Worm (Caenorhabditis elegans) whole organism, L3 larva: ENCODE results near the gene acr-3.

Experiments used
- R02D3.7 ChIP-seq: fragments of 150-350 bp; optimal IDR thresholded peaks from 2 replicates; lab custom pipeline; 2014; ENCODE audit warnings: missing biosample characterization, missing genetic modification characterization
- ZK546.5 ChIP-seq: sonication (generic microtip); optimal IDR thresholded peaks from 2 replicates; lab custom pipeline; 2017; ENCODE audit warnings: missing biosample characterization, missing genetic modification characterization
- aly-2 ChIP-seq: fragments of 150-350 bp; optimal IDR thresholded peaks from 2 replicates; lab custom pipeline; 2014; ENCODE audit warnings: missing biosample characterization, missing genetic modification characterization
- ama-1 ChIP-seq: fragments of 150-350 bp; optimal IDR thresholded peaks from 2 replicates; lab custom pipeline; 2018
- ceh-16 ChIP-seq: sonication (generic microtip); optimal IDR thresholded peaks from 2 replicates; lab custom pipeline; 2017; ENCODE audit warnings: missing biosample characterization, missing genetic modification characterization
- ceh-28 ChIP-seq: fragments of 150-350 bp; optimal IDR thresholded peaks from 2 replicates; lab custom pipeline; 2014; ENCODE audit warnings: missing biosample characterization, missing genetic modification reagents, missing genetic modification characterization
- ceh-82 ChIP-seq: fragments of 150-350 bp; optimal IDR thresholded peaks from 2 replicates; lab custom pipeline; 2014; ENCODE audit warnings: missing biosample characterization, missing genetic modification characterization
- ceh-9 ChIP-seq: sonication (generic microtip); optimal IDR thresholded peaks from 2 replicates; lab custom pipeline; 2018; ENCODE audit warnings: missing biosample characterization, missing genetic modification characterization
- daf-12 ChIP-seq: fragments of 150-350 bp; optimal IDR thresholded peaks from 2 replicates; lab custom pipeline; 2014; ENCODE audit warnings: missing biosample characterization, missing genetic modification reagents, missing genetic modification characterization
- egl-27 ChIP-seq: sonication (generic microtip); optimal IDR thresholded peaks from 4 replicates; lab custom pipeline; 2017; ENCODE audit warnings: missing biosample characterization, missing genetic modification reagents, missing genetic modification characterization
- egl-5 ChIP-seq: fragments of 150-350 bp; optimal IDR thresholded peaks from 2 replicates; lab custom pipeline; 2017; ENCODE audit warnings: missing biosample characterization, missing genetic modification reagents, missing genetic modification characterization, inconsistent platforms
- elt-1 ChIP-seq: fragments of 150-350 bp; optimal IDR thresholded peaks from 2 replicates; lab custom pipeline; 2014; ENCODE audit warnings: missing biosample characterization, missing genetic modification characterization
- elt-2 ChIP-seq: sonication (generic microtip); optimal IDR thresholded peaks from 2 replicates; lab custom pipeline; 2016; ENCODE audit warnings: missing genetic modification reagents, mild to moderate bottlenecking, missing genetic modification characterization, missing compliant biosample characterization
- elt-3 ChIP-seq, 3 experiments: fragments of 150-350 bp in 1 of 3; sonication (generic microtip) in 2 of 3; optimal IDR thresholded peaks; 2 replicates in 2 of 3; 4 replicates in 1 of 3; lab custom pipeline; 2014 to 2017; ENCODE audit warnings: missing biosample characterization in 3 of 3, missing genetic modification characterization in 3 of 3
- eor-1 ChIP-seq, 2 experiments: fragments of 150-350 bp; optimal IDR thresholded peaks; 2 replicates each; lab custom pipeline; 2014 to 2018; ENCODE audit warnings: missing biosample characterization in 2 of 2, missing genetic modification characterization in 2 of 2
- fkh-2 ChIP-seq: fragments of 150-350 bp; optimal IDR thresholded peaks from 2 replicates; lab custom pipeline; 2014; ENCODE audit warnings: missing biosample characterization, missing genetic modification reagents, missing genetic modification characterization
- fos-1 ChIP-seq: fragments of 150-350 bp; optimal IDR thresholded peaks from 2 replicates; lab custom pipeline; 2014; ENCODE audit warnings: missing biosample characterization, missing genetic modification characterization
- hmg-11 ChIP-seq: sonication (generic microtip); optimal IDR thresholded peaks from 2 replicates; lab custom pipeline; 2016; ENCODE audit warnings: missing genetic modification characterization, missing compliant biosample characterization
- jun-1 ChIP-seq: fragments of 150-350 bp; optimal IDR thresholded peaks from 2 replicates; lab custom pipeline; 2014; ENCODE audit warnings: missing biosample characterization, missing genetic modification reagents, missing genetic modification characterization
- lin-15B ChIP-seq: fragments of 150-350 bp; optimal IDR thresholded peaks from 2 replicates; lab custom pipeline; 2014; ENCODE audit warnings: missing biosample characterization, missing genetic modification characterization
- lin-39 ChIP-seq: fragments of 150-350 bp; optimal IDR thresholded peaks from 2 replicates; lab custom pipeline; 2018; ENCODE audit warnings: missing biosample characterization, missing genetic modification reagents, missing genetic modification characterization
- lsy-12 ChIP-seq: sonication (generic microtip); optimal IDR thresholded peaks from 2 replicates; lab custom pipeline; 2016; ENCODE audit warnings: mild to moderate bottlenecking, missing genetic modification characterization, missing compliant biosample characterization
- mml-1 ChIP-seq: fragments of 150-350 bp; sonication (generic microtip); optimal IDR thresholded peaks from 3 replicates; lab custom pipeline; 2014; ENCODE audit warnings: missing biosample characterization, missing genetic modification characterization
- nfya-1 ChIP-seq: sonication (generic microtip); optimal IDR thresholded peaks from 2 replicates; lab custom pipeline; 2017; ENCODE audit warnings: missing genetic modification characterization, mild to moderate bottlenecking, missing compliant biosample characterization, antibody characterized with exemption, moderate library complexity; ENCODE audit not compliant: insufficient read depth
- nhr-11 ChIP-seq: fragments of 150-350 bp; optimal IDR thresholded peaks from 2 replicates; lab custom pipeline; 2014; ENCODE audit warnings: missing biosample characterization, missing genetic modification characterization
- nhr-12 ChIP-seq: fragments of 150-350 bp; optimal IDR thresholded peaks from 2 replicates; lab custom pipeline; 2014; ENCODE audit warnings: missing biosample characterization, missing genetic modification characterization
- nhr-23 ChIP-seq: fragments of 150-350 bp; optimal IDR thresholded peaks from 2 replicates; lab custom pipeline; 2014; ENCODE audit warnings: missing biosample characterization, missing genetic modification reagents, missing genetic modification characterization
- nhr-237 ChIP-seq: fragments of 150-350 bp; optimal IDR thresholded peaks from 2 replicates; lab custom pipeline; 2014; ENCODE audit warnings: missing biosample characterization, missing genetic modification characterization
- nhr-25 ChIP-seq: sonication (generic microtip); optimal IDR thresholded peaks from 2 replicates; lab custom pipeline; 2017; ENCODE audit warnings: missing biosample characterization, missing genetic modification characterization
- nhr-28 ChIP-seq: fragments of 150-350 bp; optimal IDR thresholded peaks from 2 replicates; lab custom pipeline; 2014; ENCODE audit warnings: missing biosample characterization, missing genetic modification characterization
- nhr-43 ChIP-seq: sonication (generic microtip); optimal IDR thresholded peaks from 2 replicates; lab custom pipeline; 2016; ENCODE audit warnings: mild to moderate bottlenecking, missing genetic modification characterization, missing compliant biosample characterization; ENCODE audit not compliant: poor library complexity, severe bottlenecking
- nhr-67 ChIP-seq: fragments of 150-350 bp; optimal IDR thresholded peaks from 2 replicates; lab custom pipeline; 2014; ENCODE audit warnings: missing biosample characterization, missing genetic modification characterization
- nhr-76 ChIP-seq: fragments of 150-350 bp; sonication (generic microtip); optimal IDR thresholded peaks from 5 replicates; lab custom pipeline; 2014; ENCODE audit warnings: missing biosample characterization, missing genetic modification characterization
- nhr-77 ChIP-seq: fragments of 150-350 bp; optimal IDR thresholded peaks from 2 replicates; lab custom pipeline; 2014; ENCODE audit warnings: missing biosample characterization, missing genetic modification characterization
- pha-4 ChIP-seq: fragments of 150-350 bp; optimal IDR thresholded peaks from 2 replicates; lab custom pipeline; 2014; ENCODE audit warnings: missing biosample characterization, missing genetic modification reagents, missing genetic modification characterization
- pqm-1 ChIP-seq: fragments of 150-350 bp; optimal IDR thresholded peaks from 2 replicates; lab custom pipeline; 2017; ENCODE audit warnings: missing biosample characterization, missing genetic modification characterization, inconsistent platforms
- sea-2 ChIP-seq: fragments of 150-350 bp; sonication (generic microtip); optimal IDR thresholded peaks from 4 replicates; lab custom pipeline; 2014; ENCODE audit warnings: missing biosample characterization, missing genetic modification reagents, missing genetic modification characterization
- skn-1 ChIP-seq: fragments of 150-350 bp; optimal IDR thresholded peaks from 2 replicates; lab custom pipeline; 2014; ENCODE audit warnings: missing biosample characterization, missing genetic modification characterization
- snpc-4 ChIP-seq: fragments of 150-350 bp; optimal IDR thresholded peaks from 2 replicates; lab custom pipeline; 2014; ENCODE audit warnings: missing biosample characterization, missing genetic modification characterization
- tbx-2 ChIP-seq: sonication (generic microtip); optimal IDR thresholded peaks from 2 replicates; lab custom pipeline; 2016; ENCODE audit warnings: mild to moderate bottlenecking, missing genetic modification characterization, missing compliant biosample characterization
- unc-39 ChIP-seq: sonication (generic microtip); optimal IDR thresholded peaks from 4 replicates; lab custom pipeline; 2017; ENCODE audit warnings: missing biosample characterization, missing genetic modification characterization
- unc-62 ChIP-seq: fragments of 150-350 bp; sonication (generic microtip); optimal IDR thresholded peaks from 4 replicates; lab custom pipeline; 2014; ENCODE audit warnings: missing biosample characterization, missing genetic modification reagents, missing genetic modification characterization
- zag-1 ChIP-seq: fragments of 150-350 bp; optimal IDR thresholded peaks from 2 replicates; lab custom pipeline; 2014; ENCODE audit warnings: missing biosample characterization, missing genetic modification characterization
- ztf-11 ChIP-seq: fragments of 150-350 bp; optimal IDR thresholded peaks from 2 replicates; lab custom pipeline; 2014; ENCODE audit warnings: missing biosample characterization, missing genetic modification characterization
- ztf-4 ChIP-seq: fragments of 150-350 bp; optimal IDR thresholded peaks from 2 replicates; lab custom pipeline; 2014; ENCODE audit warnings: missing biosample characterization, missing genetic modification characterization

acr-3 gene

DNA sequence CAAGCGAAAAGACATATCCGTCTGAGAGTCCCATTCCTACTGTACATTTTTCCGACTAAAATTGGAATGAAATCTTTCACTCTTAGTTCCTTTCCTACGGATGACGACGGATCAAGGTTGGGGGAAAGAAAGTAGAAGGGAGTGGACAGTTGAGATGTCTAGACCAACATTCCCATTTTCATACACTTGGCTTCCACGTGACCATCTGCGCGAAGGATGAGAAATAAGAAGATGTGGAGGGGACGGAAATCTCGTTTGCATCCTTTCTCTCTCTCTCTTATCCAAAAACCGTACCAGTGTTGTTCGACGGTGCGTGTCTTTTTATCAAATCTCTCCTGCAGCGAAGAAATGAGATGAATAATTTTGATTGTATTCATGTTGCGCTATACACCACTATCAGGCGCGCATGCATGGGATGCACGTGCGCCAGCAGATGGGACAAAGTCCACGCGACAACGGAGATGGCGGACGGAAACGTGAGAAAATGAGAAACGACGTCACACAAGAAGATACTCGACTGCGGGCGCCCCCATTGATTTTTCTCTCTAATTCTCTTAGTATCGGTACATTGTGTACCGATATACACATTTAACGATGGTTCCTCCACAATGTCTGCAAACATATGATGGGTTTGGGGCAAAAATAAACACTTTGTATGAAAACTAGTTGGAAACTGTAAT, 28.1 kb downstream of the acr-3 start (continued):
- peak; percentile 77 for TF ChIP-seq unc-62
- TF ChIP-seq mml-1: peak; percentile 94
- no peak for TF ChIP-seq eor-1 (tag; optimal IDR thresholded peaks at IDR 0.05; lab: Kevin White, UChicago)
- TF ChIP-seq nhr-43 (tag; lab: Kevin White, UChicago): peak; percentile 98
- no peak for TF ChIP-seq nhr-12 (tag; lab: Kevin White, UChicago)
- TF ChIP-seq jun-1 (tag; lab: Kevin White, UChicago): peak; percentile 84
- TF ChIP-seq zag-1: no peak

DNA sequence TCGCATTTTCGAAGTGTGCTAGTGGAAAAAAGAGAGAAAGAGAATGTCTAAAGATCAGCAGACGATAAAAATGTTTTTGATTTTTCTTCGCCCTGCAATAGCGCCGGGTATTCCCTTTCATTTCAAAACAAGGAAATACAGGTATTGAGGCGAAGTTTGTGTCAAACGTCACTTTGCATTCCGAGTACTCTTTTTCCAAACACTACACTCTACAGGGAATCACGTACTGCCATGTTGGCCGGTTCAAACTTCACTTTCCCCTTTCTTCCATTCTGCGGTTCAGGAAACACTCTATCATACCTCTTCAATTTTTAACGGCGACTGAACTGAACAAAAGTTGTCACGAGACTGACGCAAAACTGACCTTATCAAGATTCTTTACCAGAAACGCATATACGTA, 29.2 kb downstream of the acr-3 start:
- no peak for TF ChIP-seq tbx-2
- TF ChIP-seq nhr-77: no peak
- peak; percentile 43 for TF ChIP-seq elt-2 (tag; lab: Kevin White, UChicago)
- peak; percentile 5 for TF ChIP-seq elt-1 (tag; lab: Kevin White, UChicago)
- no peak for TF ChIP-seq lin-15B (tag; lab: Kevin White, UChicago)
- TF ChIP-seq snpc-4 (tag; lab: Kevin White, UChicago): no peak
- TF ChIP-seq unc-39: no peak
- TF ChIP-seq, all 47 proteins: peak for 2

DNA sequence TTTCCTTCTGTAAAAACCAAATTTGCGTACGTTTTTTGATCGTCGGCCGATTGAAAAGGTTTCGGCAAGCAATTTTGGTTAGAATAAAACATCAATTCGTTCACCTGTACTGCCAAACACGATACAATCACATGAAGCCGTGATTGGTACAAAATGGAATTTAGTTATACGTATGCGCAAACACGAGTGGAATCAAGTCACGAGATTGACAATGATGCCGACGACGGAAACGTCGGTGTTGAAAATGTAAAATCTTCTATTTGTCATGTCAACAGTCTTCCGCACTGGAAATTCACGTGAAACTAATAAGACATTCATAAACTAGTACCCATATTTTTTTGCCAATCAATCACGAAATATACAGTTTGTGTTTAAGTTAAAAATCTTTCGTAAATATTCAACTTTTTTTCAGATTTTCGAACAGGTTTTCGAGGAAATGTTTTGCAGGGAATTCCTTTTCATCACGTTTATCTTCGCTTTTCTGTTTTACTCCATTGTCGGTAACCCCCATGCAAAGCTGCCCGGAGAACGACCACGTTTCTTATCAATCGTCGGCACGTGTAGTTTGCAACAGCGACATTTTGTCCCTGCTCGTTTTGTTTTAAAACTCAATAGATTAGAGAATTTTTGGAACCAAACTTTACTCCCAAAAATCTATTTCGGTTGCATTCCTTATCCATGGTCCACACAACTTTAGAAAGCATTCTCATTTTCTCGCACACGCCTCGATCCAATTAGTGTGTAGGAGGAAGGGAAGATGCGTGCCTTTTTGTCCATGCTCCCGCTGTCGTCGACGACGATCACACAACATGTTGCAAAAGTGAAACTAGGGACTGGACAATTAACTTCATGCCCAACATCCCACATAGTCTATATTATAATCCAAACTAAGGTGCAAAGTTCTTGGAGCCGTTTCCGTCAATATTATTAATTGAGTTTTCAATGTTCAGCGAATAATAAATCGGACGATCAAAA, 30.0 kb downstream of the acr-3 start:
- TF ChIP-seq ztf-4 (no peak), eor-1 (tag; optimal IDR thresholded peaks at IDR 0.05; lab: Kevin White, UChicago) (no peak), elt-1 (tag; lab: Kevin White, UChicago) (no peak), hmg-11 (tag; lab: Kevin White, UChicago) (no peak), skn-1 (tag; lab: Kevin White, UChicago) (no peak), nhr-77 (no peak), egl-5 (tag; lab: Kevin White, UChicago) (peak; percentile 60), lsy-12 (tag; lab: Kevin White, UChicago) (no peak), unc-39 (no peak), nhr-237 (tag; lab: Kevin White, UChicago) (no peak), daf-12 (no peak), nhr-23 (tag; lab: Kevin White, UChicago) (peak; percentile 64), unc-62 (no peak), egl-27 (tag; lab: Kevin White, UChicago) (no peak), lin-39 (tag; lab: Kevin White, UChicago) (peak; percentile 21), ZK546.5 (no peak), ztf-11 (tag; lab: Kevin White, UChicago) (no peak), nhr-76 (tag; lab: Kevin White, UChicago) (no peak), ceh-82 (tag; lab: Kevin White, UChicago) (no peak), ceh-16 (tag; lab: Kevin White, UChicago) (no peak), pha-4 (no peak), mml-1 (no peak), ceh-9 (tag; lab: Kevin White, UChicago) (no peak), elt-2 (tag; lab: Kevin White, UChicago) (peak; percentile 76), nhr-11 (tag; lab: Kevin White, UChicago) (no peak), nhr-67 (tag; lab: Kevin White, UChicago) (no peak), nfya-1 (tag; lab: Kevin White, UChicago) (peak; percentile 65), tbx-2 (no peak), ama-1 (lab: Kevin White, UChicago) (no peak), nhr-12 (tag; lab: Kevin White, UChicago) (no peak), R02D3.7 (tag; lab: Kevin White, UChicago) (no peak), nhr-43 (tag; lab: Kevin White, UChicago) (peak; percentile 79), lin-15B (tag; lab: Kevin White, UChicago) (no peak), nhr-28 (tag; lab: Kevin White, UChicago) (no peak), pqm-1 (tag; lab: Kevin White, UChicago) (peak; percentile 41), aly-2 (tag; lab: Kevin White, UChicago) (no peak), sea-2 (GFP tag; lab: Kevin White, UChicago) (no peak), zag-1 (no peak), jun-1 (tag; lab: Kevin White, UChicago) (peak; percentile 35), elt-3 (tag; optimal IDR thresholded peaks at IDR 0.05; lab: Kevin White, UChicago) (no peak), fos-1 (tag; lab: Kevin White, UChicago) (no peak), snpc-4 (tag; lab: Kevin White, UChicago) (no peak), ceh-28 (no peak), nhr-25 (tag; lab: Kevin White, UChicago) (peak; percentile 89), fkh-2 (tag; lab: Kevin White, UChicago) (no peak)
